Worm (Caenorhabditis elegans) whole organism, mixed stage, embryonic: ENCODE measurements around the gene srd-18.

Experiments
- ces-1 ChIP-seq: fragments of 150-350 bp; optimal IDR thresholded peaks from 2 replicates; lab custom pipeline; 2014; ENCODE audit warnings: missing biosample characterization, missing genetic modification reagents, missing genetic modification characterization
- nhr-28 ChIP-seq: fragments of 150-350 bp; optimal IDR thresholded peaks from 2 replicates; lab custom pipeline; 2014; ENCODE audit warnings: missing biosample characterization, missing genetic modification characterization
- ztf-11 ChIP-seq: fragments of 150-350 bp; optimal IDR thresholded peaks from 2 replicates; lab custom pipeline; 2014; ENCODE audit warnings: missing biosample characterization, missing genetic modification characterization

DNA sequence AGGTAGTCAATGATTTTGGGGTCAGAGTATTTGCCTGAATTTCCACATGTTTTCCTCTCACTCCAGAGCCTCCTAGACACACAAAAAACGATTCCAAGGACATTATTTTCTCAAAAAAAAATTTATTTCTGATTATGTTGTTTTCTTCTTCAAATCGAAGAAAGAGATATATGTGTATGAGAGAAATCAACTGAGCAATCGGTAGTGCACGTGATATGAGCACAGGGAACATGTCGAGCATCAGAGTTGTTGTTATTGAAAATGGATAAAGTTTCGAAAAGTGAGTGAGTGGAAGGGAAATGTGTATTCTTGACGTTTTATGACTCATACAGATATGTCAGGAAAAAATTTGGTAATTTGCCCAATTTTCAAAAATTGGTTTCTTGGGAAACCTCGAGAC lies 45.4 kb upstream of the srd-18 start:
- TF ChIP-seq nhr-28 (no peak), ces-1 (GFP tag; lab: Kevin White, UChicago) (no peak), ztf-11 (tag; lab: Kevin White, UChicago) (no peak)
